Worm (Caenorhabditis elegans): ENCODE data around the gene C06A1.3.

- TF ChIP-seq snpc-4 (tag; optimal IDR thresholded peaks at IDR 0.05) (no peak), nhr-237 (tag; optimal IDR thresholded peaks at IDR 0.05) (no peak), nhr-77 (tag; optimal IDR thresholded peaks at IDR 0.05) (no peak), ztf-11 (tag; optimal IDR thresholded peaks at IDR 0.05) (no peak), lsy-2 (tag; optimal IDR thresholded peaks at IDR 0.05) (no peak), lin-35 (GFP tag; optimal IDR thresholded peaks at IDR 0.05) (no peak), lin-13 (GFP tag; optimal IDR thresholded peaks at IDR 0.05) (no peak), efl-1 (optimal IDR thresholded peaks at IDR 0.05) (no peak), efl-1 (GFP tag; optimal IDR thresholded peaks at IDR 0.05 in 1 of 2) (peak in 1 of 2 experiments; percentile 53), sox-4 (tag; optimal IDR thresholded peaks at IDR 0.05) (no peak), isw-1 (GFP tag; IDR thresholded peaks at IDR 0.05) (no peak), elt-3 (tag; optimal IDR thresholded peaks at IDR 0.05) (no peak), jun-1 (tag; optimal IDR thresholded peaks at IDR 0.05) (no peak), nhr-90 (tag; optimal IDR thresholded peaks at IDR 0.05; ENCODE audit: poor library complexity) (no peak), aha-1 (tag; optimal IDR thresholded peaks at IDR 0.05) (no peak)
These were observed 32.8 kb upstream of the C06A1.3 start, which contains the start of gene R166.3 for ce11 chrII:10539232-10539631.

Measured in whole organism, L1 larva.